Worm (Caenorhabditis elegans): ENCODE measurements around the gene C47G2.3.

DNA sequence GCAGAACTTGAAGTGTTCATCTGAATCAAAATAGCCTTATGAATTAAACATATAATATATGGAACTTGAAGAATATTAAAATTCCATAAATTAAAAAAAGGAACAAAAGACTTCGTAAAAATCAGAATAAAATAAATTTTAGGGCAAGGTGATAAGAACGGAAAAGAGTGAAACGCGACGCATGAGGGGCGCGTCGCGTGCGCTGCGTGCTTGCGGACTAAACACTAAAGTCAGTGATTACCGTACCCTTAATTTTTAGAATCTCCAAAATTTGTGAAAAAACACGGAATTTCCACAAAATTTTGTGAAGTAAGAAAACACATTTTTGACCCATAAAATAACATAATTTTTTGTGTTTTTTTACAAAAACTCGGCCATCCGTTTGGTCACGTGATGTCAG is 28.8 kb downstream of the C47G2.3 start, which contains the start of gene T05B9.1:
- no peak for TF ChIP-seq akir-1 (GFP tag; optimal IDR thresholded peaks at IDR 0.05)
- TF ChIP-seq unc-62 (GFP tag; optimal IDR thresholded peaks at IDR 0.05), result no peak
- TF ChIP-seq C17E4.6 (GFP tag; IDR thresholded peaks at IDR 0.05), result no peak
- TF ChIP-seq pha-4 (tag; optimal IDR thresholded peaks at IDR 0.05), result no peak
- no peak for TF ChIP-seq unc-130 (GFP tag; optimal IDR thresholded peaks at IDR 0.05)
- no peak for TF ChIP-seq dpl-1 (GFP tag; optimal IDR thresholded peaks at IDR 0.05)
- TF ChIP-seq rcor-1 (GFP tag; IDR thresholded peaks at IDR 0.05), result no peak
- TF ChIP-seq Y56A3A.18 (GFP tag; IDR thresholded peaks at IDR 0.05), result no peak
- TF ChIP-seq snpc-3.4 (tag; optimal IDR thresholded peaks at IDR 0.05), result no peak
- no peak for TF ChIP-seq ets-4 (GFP tag; optimal IDR thresholded peaks at IDR 0.05)
- no peak for TF ChIP-seq egl-44 (GFP tag; IDR thresholded peaks at IDR 0.05)
- TF ChIP-seq T26A5.8 (tag; optimal IDR thresholded peaks at IDR 0.05), result no peak
- TF ChIP-seq B0336.3 (GFP tag; IDR thresholded peaks at IDR 0.05), result no peak

All from whole organism, young adult.